Comparison of ENCODE assay signal across 4 worm cellular contexts in genomic region chrV:19754331-19754730, ce11.
A peak's percentile ranks its signal among the peaks of the same experiment; 100 is the strongest.
TF ChIP-seq lines count a peak whose summit lies in the region.

No protein-coding gene starts in this region.

TF ChIP-seq in whole organism, L1 larva, 84 proteins besides CTCF, POLR2A, EP300 and RAD21:
- TF ChIP-seq elt-2 (tag; optimal IDR thresholded peaks at IDR 0.05; lab: Kevin White, UChicago), result peak; percentile 37
- no peak for TF ChIP-seq pag-3 (tag; optimal IDR thresholded peaks at IDR 0.05; lab: Kevin White, UChicago; ENCODE audit: borderline replicate concordance, insufficient read depth)
TF ChIP-seq in whole organism, L1 larva: peak in this region for 1.

TF ChIP-seq in whole organism, L3 larva, 47 proteins besides CTCF, POLR2A, EP300 and RAD21:
- TF ChIP-seq elt-2 (tag; optimal IDR thresholded peaks at IDR 0.05; lab: Kevin White, UChicago) (peak; percentile 60), aly-2 (tag; optimal IDR thresholded peaks at IDR 0.05; lab: Kevin White, UChicago) (no peak)

TF ChIP-seq in whole organism, L4 larva, 104 proteins besides CTCF, POLR2A, EP300 and RAD21:
- TF ChIP-seq duxl-1 (tag; optimal IDR thresholded peaks at IDR 0.05; lab: Kevin White, UChicago; ENCODE audit: poor library complexity) (no peak), spr-3 (GFP tag; optimal IDR thresholded peaks at IDR 0.05; lab: Kevin White, UChicago) (no peak), nhr-237 (tag; optimal IDR thresholded peaks at IDR 0.05; lab: Kevin White, UChicago) (no peak), php-3 (GFP tag; IDR thresholded peaks at IDR 0.05; lab: Robert Waterston, UW) (0 out of 2 replicates have a peak, but pooled peaks have one; percentile 50), nhr-28 (tag; optimal IDR thresholded peaks at IDR 0.05; lab: Kevin White, UChicago) (peak; percentile 59), pqm-1 (tag; optimal IDR thresholded peaks at IDR 0.05; lab: Kevin White, UChicago) (peak; percentile 13), daf-16 (GFP tag; optimal IDR thresholded peaks at IDR 0.05; lab: Kevin White, UChicago) (no peak), daf-16 (tag; optimal IDR thresholded peaks at IDR 0.05; lab: Kevin White, UChicago) (no peak), jun-1 (tag; optimal IDR thresholded peaks at IDR 0.05; lab: Kevin White, UChicago) (no peak), nhr-48 (tag; optimal IDR thresholded peaks at IDR 0.05; lab: Kevin White, UChicago) (no peak)

TF ChIP-seq in whole organism, young adult, 124 proteins besides CTCF, POLR2A, EP300 and RAD21:
- peak; percentile 32 for TF ChIP-seq nhr-80 (tag; optimal IDR thresholded peaks at IDR 0.05; lab: Kevin White, UChicago)
- TF ChIP-seq ceh-40 (GFP tag; IDR thresholded peaks at IDR 0.05; lab: Robert Waterston, UW), result no peak
- TF ChIP-seq zim-3 (tag; optimal IDR thresholded peaks at IDR 0.05; lab: Kevin White, UChicago), result no peak
- TF ChIP-seq nhr-120 (GFP tag; IDR thresholded peaks at IDR 0.05; lab: Robert Waterston, UW), result no peak
- no peak for TF ChIP-seq tlf-1 (GFP tag; optimal IDR thresholded peaks at IDR 0.05; lab: Kevin White, UChicago)
- TF ChIP-seq ekl-4 (GFP tag; IDR thresholded peaks at IDR 0.05; lab: Robert Waterston, UW), result no peak
- no peak for TF ChIP-seq dpl-1 (GFP tag; optimal IDR thresholded peaks at IDR 0.05; lab: Kevin White, UChicago)
- TF ChIP-seq chd-7 (tag; optimal IDR thresholded peaks at IDR 0.05; lab: Kevin White, UChicago), result no peak
